Worm (Caenorhabditis elegans) whole organism, young adult: Measurements from ENCODE around the gene cca-1.

Experiments
- C17E4.6 ChIP-seq: fragments of 200-800 bp; sonication (Bioruptor generic); IDR thresholded peaks from 2 replicates; pipeline ENCODE4 v1.3.6; 2022; ENCODE audit warnings: missing genetic modification reagents, missing genetic modification characterization, missing compliant biosample characterization
- D2030.7 ChIP-seq: fragments of 200-800 bp; sonication (Bioruptor generic); IDR thresholded peaks from 2 replicates; pipeline ENCODE4 v1.3.6; 2022; ENCODE audit warnings: missing genetic modification reagents, missing genetic modification characterization, missing compliant biosample characterization
- F39B2.1 ChIP-seq: fragments of 200-800 bp; sonication (Bioruptor generic); IDR thresholded peaks from 2 replicates; pipeline ENCODE4 v1.3.6; 2022; ENCODE audit warnings: missing genetic modification reagents, missing genetic modification characterization, missing compliant biosample characterization
- T07F8.4 ChIP-seq: sonication (generic microtip); optimal IDR thresholded peaks from 2 replicates; lab custom pipeline; 2016; ENCODE audit warnings: mild to moderate bottlenecking, missing genetic modification characterization, moderate library complexity, missing compliant biosample characterization
- Y53G8AR.9 ChIP-seq: fragments of 200-800 bp; sonication (Bioruptor generic); conservative IDR thresholded peaks from 2 replicates; pipeline ENCODE4 v1.3.6; 2022; ENCODE audit warnings: missing genetic modification reagents, missing genetic modification characterization, missing compliant biosample characterization
- Y79H2A.3 ChIP-seq: fragments of 200-800 bp; sonication (Bioruptor generic); conservative IDR thresholded peaks from 2 replicates; pipeline ENCODE4 v1.3.6; 2022; ENCODE audit warnings: missing genetic modification reagents, missing genetic modification characterization, missing compliant biosample characterization
- aptf-3 ChIP-seq: fragments of 200-800 bp; sonication (Bioruptor generic); IDR thresholded peaks from 2 replicates; pipeline ENCODE4 v1.3.6; 2022; ENCODE audit warnings: missing genetic modification characterization, missing compliant biosample characterization
- atf-7 ChIP-seq: sonication (generic microtip); optimal IDR thresholded peaks from 2 replicates; lab custom pipeline; 2017; ENCODE audit warnings: mild to moderate bottlenecking, missing genetic modification characterization, missing compliant biosample characterization
- attf-5 ChIP-seq: fragments of 200-800 bp; sonication (Bioruptor generic); optimal IDR thresholded peaks from 2 replicates; lab custom pipeline; 2018; ENCODE audit warnings: mild to moderate bottlenecking, missing genetic modification characterization, missing compliant biosample characterization
- attf-6 ChIP-seq: fragments of 200-800 bp; sonication (Bioruptor generic); IDR thresholded peaks from 2 replicates; pipeline ENCODE4 v1.3.6; 2022; ENCODE audit warnings: missing genetic modification reagents, missing genetic modification characterization, missing compliant biosample characterization
- bed-2 ChIP-seq: fragments of 200-800 bp; sonication (Bioruptor generic); IDR thresholded peaks from 2 replicates; pipeline ENCODE4 v1.3.6; 2022; ENCODE audit warnings: missing genetic modification reagents, missing genetic modification characterization, missing compliant biosample characterization
- ccch-3 ChIP-seq: fragments of 200-800 bp; sonication (Bioruptor generic); optimal IDR thresholded peaks from 2 replicates; lab custom pipeline; 2018; ENCODE audit warnings: mild to moderate bottlenecking, missing genetic modification characterization, missing compliant biosample characterization
- efl-1 ChIP-seq: fragments of 150-350 bp; optimal IDR thresholded peaks from 2 replicates; lab custom pipeline; 2014; ENCODE audit warnings: missing biosample characterization, missing genetic modification reagents, missing genetic modification characterization
- egl-18 ChIP-seq: fragments of 200-800 bp; sonication (Bioruptor generic); IDR thresholded peaks from 2 replicates; pipeline ENCODE4 v1.3.6; 2022; ENCODE audit warnings: missing genetic modification reagents, missing genetic modification characterization, missing compliant biosample characterization
- hlh-12 ChIP-seq: sonication (generic microtip); optimal IDR thresholded peaks from 2 replicates; lab custom pipeline; 2016; ENCODE audit warnings: missing genetic modification characterization, missing compliant biosample characterization
- hrde-1 ChIP-seq: sonication (generic microtip); optimal IDR thresholded peaks from 2 replicates; lab custom pipeline; 2016; ENCODE audit warnings: missing genetic modification characterization, mild to moderate bottlenecking, missing compliant biosample characterization, moderate library complexity, missing genotype, missing genetic modification reagents, borderline replicate concordance
- hsf-1 ChIP-seq: fragments of 200-800 bp; sonication (Bioruptor generic); IDR thresholded peaks from 2 replicates; pipeline ENCODE4 v1.3.6; 2022; ENCODE audit warnings: missing genetic modification reagents, missing genetic modification characterization, missing compliant biosample characterization
- lin-26 ChIP-seq: fragments of 200-800 bp; sonication (Bioruptor generic); IDR thresholded peaks from 2 replicates; pipeline ENCODE4 v1.3.6; 2022; ENCODE audit warnings: missing genetic modification reagents, missing genetic modification characterization, missing compliant biosample characterization
- lin-40 ChIP-seq: sonication (generic microtip); optimal IDR thresholded peaks from 2 replicates; lab custom pipeline; 2016; ENCODE audit warnings: missing genetic modification characterization, mild to moderate bottlenecking, missing compliant biosample characterization, missing genotype, missing genetic modification reagents
- lir-1 ChIP-seq: fragments of 200-800 bp; sonication (Bioruptor generic); conservative IDR thresholded peaks from 2 replicates; pipeline ENCODE4 v1.3.6; 2022; ENCODE audit warnings: missing genetic modification reagents, missing genetic modification characterization, missing compliant biosample characterization
- lsl-1 ChIP-seq: fragments of 200-800 bp; sonication (Bioruptor generic); optimal IDR thresholded peaks from 2 replicates; lab custom pipeline; 2018; ENCODE audit warnings: mild to moderate bottlenecking, missing genetic modification characterization, moderate library complexity, missing compliant biosample characterization
- madf-8 ChIP-seq: fragments of 200-800 bp; sonication (Bioruptor generic); conservative IDR thresholded peaks from 2 replicates; pipeline ENCODE4 v1.3.6; 2022; ENCODE audit warnings: missing genetic modification reagents, missing genetic modification characterization, missing compliant biosample characterization
- nfyb-1 ChIP-seq: fragments of 200-800 bp; sonication (Bioruptor generic); IDR thresholded peaks from 2 replicates; pipeline ENCODE4 v1.3.6; 2022; ENCODE audit warnings: missing genetic modification reagents, missing genetic modification characterization, missing compliant biosample characterization
- nhr-120 ChIP-seq: fragments of 200-800 bp; sonication (Bioruptor generic); IDR thresholded peaks from 2 replicates; pipeline ENCODE4 v1.3.6; 2022; ENCODE audit warnings: missing genetic modification characterization, missing compliant biosample characterization
- nhr-27 ChIP-seq: fragments of 200-800 bp; sonication (Bioruptor generic); optimal IDR thresholded peaks from 2 replicates; lab custom pipeline; 2018; ENCODE audit warnings: mild to moderate bottlenecking, missing genetic modification characterization, moderate library complexity, missing compliant biosample characterization
- nhr-80 ChIP-seq: sonication (generic microtip); optimal IDR thresholded peaks from 2 replicates; lab custom pipeline; 2016; ENCODE audit warnings: missing genetic modification characterization, missing compliant biosample characterization
- rec-8 ChIP-seq, 2 experiments: sonication (generic microtip); optimal IDR thresholded peaks; 2 replicates each; lab custom pipeline; 2016; ENCODE audit warnings: mild to moderate bottlenecking in 2 of 2, missing genetic modification characterization in 2 of 2, missing genetic modification reagents in 2 of 2, missing genotype in 2 of 2, missing biosample characterization in 1 of 2, missing compliant biosample characterization in 1 of 2, moderate library complexity in 1 of 2
- sea-2 ChIP-seq: fragments of 200-800 bp; sonication (Bioruptor generic); IDR thresholded peaks from 2 replicates; pipeline ENCODE4 v1.3.6; 2022; ENCODE audit warnings: missing genetic modification characterization, missing compliant biosample characterization
- snpc-1.1 ChIP-seq: sonication (generic microtip); optimal IDR thresholded peaks from 2 replicates; lab custom pipeline; 2017; ENCODE audit warnings: missing genetic modification characterization, mild to moderate bottlenecking, missing compliant biosample characterization, antibody characterized with exemption, moderate library complexity, missing genotype, missing genetic modification reagents; ENCODE audit not compliant: insufficient read depth
- unc-130 ChIP-seq: sonication (generic microtip); optimal IDR thresholded peaks from 2 replicates; lab custom pipeline; 2016; ENCODE audit warnings: missing genetic modification reagents, missing genetic modification characterization, missing compliant biosample characterization
- unc-62 ChIP-seq: fragments of 150-350 bp; optimal IDR thresholded peaks from 2 replicates; lab custom pipeline; 2014; ENCODE audit warnings: missing biosample characterization, missing genetic modification reagents, missing genetic modification characterization
- ztf-18 ChIP-seq: sonication (generic microtip); optimal IDR thresholded peaks from 2 replicates; lab custom pipeline; 2016; ENCODE audit warnings: missing genotype, mild to moderate bottlenecking, missing genetic modification characterization, missing compliant biosample characterization
- ztf-26 ChIP-seq: sonication (generic microtip); optimal IDR thresholded peaks from 2 replicates; lab custom pipeline; 2017; ENCODE audit warnings: missing genetic modification characterization, missing compliant biosample characterization

cca-1 gene

ce11 chrX:7880848-7881247 lies 5.1 kb upstream of the cca-1 start, which contains the start of gene C39D10.8:
TSS of gene C39D10.8 (minus strand) at chrX:7880948.
- TF ChIP-seq lin-40 (peak; percentile 1), ccch-3 (GFP tag; lab: Kevin White, UChicago) (no peak), Y53G8AR.9 (no peak)
- TF ChIP-seq, all 124 proteins: peak for 1

ce11 chrX:7873350-7873749 lies 2.4 kb downstream of the cca-1 start:
- TF ChIP-seq hlh-12 (no peak), atf-7 (tag; lab: Kevin White, UChicago) (no peak), nfyb-1 (GFP tag; lab: Robert Waterston, UW) (no peak), nhr-120 (no peak), T07F8.4 (no peak)
- TF ChIP-seq, all 124 proteins: peak for 0

DNA sequence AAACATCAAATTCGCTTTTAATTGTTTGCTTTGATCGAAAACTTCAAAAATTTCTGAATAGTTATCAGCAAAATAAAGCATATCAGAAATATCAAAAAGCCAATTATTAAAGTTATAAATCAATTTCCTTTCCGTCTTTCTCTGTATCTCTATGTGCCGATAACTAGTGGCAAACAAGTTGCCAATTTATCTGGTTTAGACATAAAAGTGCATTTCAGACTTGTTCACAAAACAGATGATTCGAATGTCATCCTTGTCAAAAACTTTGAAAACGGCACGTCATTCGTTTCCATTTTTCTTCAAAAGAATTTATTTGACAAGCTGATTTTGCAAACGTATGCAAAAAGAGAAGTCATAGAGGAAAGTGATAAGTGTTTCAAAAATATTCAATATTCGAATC lies 8.4 kb downstream of the cca-1 start:
- no peak for TF ChIP-seq F39B2.1 (GFP tag; lab: Robert Waterston, UW)
- TF ChIP-seq ztf-26 (tag; lab: Kevin White, UChicago), result no peak
- TF ChIP-seq rec-8 (tag; optimal IDR thresholded peaks at IDR 0.05; lab: Kevin White, UChicago), result no peak
- TF ChIP-seq lir-1 (GFP tag; lab: Robert Waterston, UW), result no peak
- no peak for TF ChIP-seq C17E4.6
- TF ChIP-seq sea-2 (GFP tag; lab: Robert Waterston, UW), result no peak
- no peak for TF ChIP-seq attf-5 (GFP tag; lab: Kevin White, UChicago)
- TF ChIP-seq hrde-1 (tag; lab: Kevin White, UChicago), result no peak
- no peak for TF ChIP-seq snpc-1.1 (tag; lab: Kevin White, UChicago)
- no peak for TF ChIP-seq madf-8 (GFP tag; lab: Robert Waterston, UW)
- TF ChIP-seq attf-6, result no peak

- TF ChIP-seq nhr-80 (peak; percentile 34), egl-18 (GFP tag; lab: Robert Waterston, UW) (no peak), unc-130 (GFP tag; lab: Kevin White, UChicago) (no peak)
- TF ChIP-seq, all 124 proteins: peak for 1
These were observed 9.3 kb downstream of the cca-1 start for ce11 chrX:7866493-7866892.

DNA sequence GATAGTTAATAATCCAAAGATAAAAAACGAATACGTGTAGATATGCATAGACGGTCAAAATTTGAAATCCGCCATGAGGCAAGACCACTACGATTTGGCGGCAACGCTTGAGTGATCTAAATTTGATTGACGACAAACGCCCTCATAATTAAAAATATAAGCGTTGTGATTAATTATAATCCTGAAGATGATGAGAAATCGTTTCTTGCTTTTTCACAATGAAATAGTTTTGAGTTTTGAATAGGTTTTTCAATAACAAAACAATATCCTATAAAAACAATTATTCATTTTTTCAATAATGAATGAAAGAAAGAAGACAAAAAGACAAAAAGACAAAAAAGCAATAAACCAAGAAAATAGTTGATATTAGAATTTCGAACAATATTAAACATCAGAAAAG lies 28.3 kb downstream of the cca-1 start, which contains the start of gene C54D2.6:
Gene C54D2.6 (minus strand): TSS at position 101 of the 400 bp plus-strand sequence.
- no peak for TF ChIP-seq unc-62 (GFP tag; lab: Kevin White, UChicago)
- no peak for TF ChIP-seq aptf-3 (GFP tag; lab: Robert Waterston, UW)
- no peak for TF ChIP-seq Y53G8AR.9
- no peak for TF ChIP-seq lin-26 (GFP tag; lab: Robert Waterston, UW)
- TF ChIP-seq Y79H2A.3, result no peak
- no peak for TF ChIP-seq efl-1 (GFP tag; lab: Kevin White, UChicago)
- TF ChIP-seq D2030.7 (GFP tag; lab: Robert Waterston, UW), result no peak
- TF ChIP-seq hsf-1 (GFP tag; lab: Robert Waterston, UW), result no peak
- TF ChIP-seq sea-2 (GFP tag; lab: Robert Waterston, UW), result no peak
- TF ChIP-seq ztf-18 (tag; lab: Kevin White, UChicago), result no peak
- no peak for TF ChIP-seq lsl-1 (GFP tag; lab: Kevin White, UChicago)
- TF ChIP-seq bed-2 (GFP tag; lab: Robert Waterston, UW), result no peak
- no peak for TF ChIP-seq lin-40
- TF ChIP-seq nhr-27, result no peak
- TF ChIP-seq, all 124 proteins: peak for 0
